Fruit fly (Drosophila melanogaster): Measurements from ENCODE around the gene Trmt61.
A peak's percentile ranks its signal among the peaks of the same experiment; 100 is the strongest.

The Trmt61 gene

DNA sequence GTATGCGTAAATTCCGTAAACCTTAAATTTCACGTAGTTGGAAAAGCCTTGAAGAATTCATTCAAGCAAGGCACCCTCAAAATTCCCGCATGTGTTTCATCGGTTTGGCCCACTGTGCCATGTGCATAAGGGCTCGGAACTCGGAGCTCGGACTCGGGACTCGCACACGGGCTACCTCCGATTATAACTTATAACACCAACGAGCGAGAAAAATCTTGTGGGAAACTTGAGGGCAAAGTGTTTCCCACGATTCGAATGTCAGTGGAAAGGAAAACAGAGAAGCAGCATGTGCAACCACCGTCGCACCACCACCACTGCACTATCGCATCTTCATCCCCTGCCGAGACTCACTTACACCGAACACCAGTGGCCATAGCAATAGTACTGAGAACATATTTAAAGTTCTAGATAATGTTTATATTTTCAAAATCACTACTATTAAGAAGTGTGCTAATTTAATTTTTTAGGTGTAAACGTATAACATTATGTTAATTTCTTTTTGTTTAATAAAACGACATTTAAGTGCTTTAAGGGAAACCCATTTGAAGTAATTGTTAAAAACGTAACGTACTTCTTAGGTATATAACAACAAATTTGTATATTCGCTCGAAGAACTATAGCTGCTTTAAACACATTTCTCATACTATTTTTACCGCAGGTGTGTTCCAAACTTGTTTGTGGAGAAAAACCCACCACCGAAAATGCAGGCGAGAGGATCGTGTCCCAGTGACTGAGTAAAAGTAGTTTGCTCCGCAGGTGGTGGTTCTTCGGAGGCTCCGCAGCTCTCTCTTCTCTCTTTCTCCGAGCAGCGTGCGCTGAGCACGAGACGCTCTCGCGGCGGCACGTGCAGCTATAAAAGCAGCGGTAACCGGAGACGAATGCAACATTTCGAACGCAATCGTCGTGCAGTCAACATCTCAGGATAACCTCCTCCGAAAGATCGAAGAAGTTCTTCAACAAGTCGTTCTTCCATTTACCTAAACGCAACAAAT, 22.8 kb upstream of the Trmt61 start (continued):
- peak; percentile 64 for TF ChIP-seq Mad (GFP tag; optimal IDR thresholded peaks at IDR 0.05)
- TF ChIP-seq pb (GFP tag; optimal IDR thresholded peaks at IDR 0.05): peak; percentile 37
- TF ChIP-seq CG13894 (tag; optimal IDR thresholded peaks at IDR 0.05): no peak
- no peak for TF ChIP-seq CG31224 (GFP tag; IDR thresholded peaks at IDR 0.05)
- peak; percentile 71 for TF ChIP-seq Side (GFP tag; optimal IDR thresholded peaks at IDR 0.05)
- TF ChIP-seq BEAF-32 (GFP tag; optimal IDR thresholded peaks at IDR 0.05): peak; percentile 2
- peak; percentile 83 for TF ChIP-seq Hsf (GFP tag; optimal IDR thresholded peaks at IDR 0.05)
- TF ChIP-seq pum (GFP tag; optimal IDR thresholded peaks at IDR 0.05): peak; percentile 67
- TF ChIP-seq CG7928 (GFP tag; optimal IDR thresholded peaks at IDR 0.05): no peak
- no peak for TF ChIP-seq CG6272 (GFP tag; IDR thresholded peaks at IDR 0.05)
- TF ChIP-seq MESR4 (GFP tag; optimal IDR thresholded peaks at IDR 0.05): no peak
- TF ChIP-seq caup (GFP tag; optimal IDR thresholded peaks at IDR 0.05; ENCODE audit: severe bottlenecking): peak; percentile 37
- TF ChIP-seq CG10462 (GFP tag; optimal IDR thresholded peaks at IDR 0.05): peak; percentile 84
- TF ChIP-seq pan (optimal IDR thresholded peaks at IDR 0.05): no peak
- peak in 1 of 2 experiments; percentile 29 for TF ChIP-seq pan (GFP tag; optimal IDR thresholded peaks at IDR 0.05 in 1 of 2, IDR thresholded peaks at IDR 0.05 in 1 of 2)
- TF ChIP-seq CG4854 (GFP tag; optimal IDR thresholded peaks at IDR 0.05): peak; percentile 65
- TF ChIP-seq ranshi (GFP tag; IDR thresholded peaks at IDR 0.05): peak; percentile 39; the same call in 1 of the 2 replicates
- no peak for TF ChIP-seq CG2889 (GFP tag; IDR thresholded peaks at IDR 0.05)
- peak; percentile 87 for TF ChIP-seq yki (optimal IDR thresholded peaks at IDR 0.05)
- peak; percentile 65; the same call in 1 of the 2 replicates for TF ChIP-seq E2f1 (GFP tag; IDR thresholded peaks at IDR 0.05)
- no peak; the same call in 1 of the 2 replicates for TF ChIP-seq CG10366 (GFP tag; IDR thresholded peaks at IDR 0.05)
- peak; percentile 47 for TF ChIP-seq trh (GFP tag; optimal IDR thresholded peaks at IDR 0.05)
- no peak; the same call in 1 of the 2 replicates for TF ChIP-seq Ada2b (GFP tag; IDR thresholded peaks at IDR 0.05)
- TF ChIP-seq MTF-1 (GFP tag; optimal IDR thresholded peaks at IDR 0.05; ENCODE audit: borderline replicate concordance): peak; percentile 67
- TF ChIP-seq Fer1 (GFP tag; optimal IDR thresholded peaks at IDR 0.05): peak; percentile 57
- peak; percentile 96 for TF ChIP-seq trem (tag; optimal IDR thresholded peaks at IDR 0.05)
- peak; percentile 17; the same call in 1 of the 4 replicates for TF ChIP-seq Gug (GFP tag; IDR thresholded peaks at IDR 0.05)
- TF ChIP-seq danr (GFP tag; IDR thresholded peaks at IDR 0.05): no peak
- no peak; the same call in 1 of the 2 replicates for TF ChIP-seq CG4730 (GFP tag; IDR thresholded peaks at IDR 0.05)
- peak; percentile 40 to 89 for TF ChIP-seq chif (GFP tag; optimal IDR thresholded peaks at IDR 0.05)
- TF ChIP-seq CG3281 (GFP tag; optimal IDR thresholded peaks at IDR 0.05): peak; percentile 11
- TF ChIP-seq CG17802 (tag; optimal IDR thresholded peaks at IDR 0.05): peak; percentile 64
- no peak for TF ChIP-seq hkb (optimal IDR thresholded peaks at IDR 0.05)
- no peak; the same call in 1 of the 2 replicates for TF ChIP-seq hkb (GFP tag; IDR thresholded peaks at IDR 0.05)
- TF ChIP-seq Oli (tag; optimal IDR thresholded peaks at IDR 0.05): peak; percentile 92
- peak; percentile 75 for TF ChIP-seq corto (GFP tag; optimal IDR thresholded peaks at IDR 0.05)
- peak; percentile 26 for TF ChIP-seq her (GFP tag; optimal IDR thresholded peaks at IDR 0.05)
- peak; percentile 70 for TF ChIP-seq Vsx1 (GFP tag; optimal IDR thresholded peaks at IDR 0.05)
- peak; percentile 99 for TF ChIP-seq pros (GFP tag; optimal IDR thresholded peaks at IDR 0.05)
- peak; percentile 23; the same call in 1 of the 2 replicates for TF ChIP-seq amos (GFP tag; IDR thresholded peaks at IDR 0.05; ENCODE audit: partially characterized antibody)
- peak; percentile 90 for TF ChIP-seq nom (GFP tag; optimal IDR thresholded peaks at IDR 0.05)
- TF ChIP-seq zen2 (GFP tag; IDR thresholded peaks at IDR 0.05; ENCODE audit: partially characterized antibody): 0 out of 3 replicates have a peak, but pooled peaks have one; percentile 9
- peak; percentile 59 for TF ChIP-seq CrebB (tag; optimal IDR thresholded peaks at IDR 0.05)
- no peak for TF ChIP-seq chinmo (GFP tag; IDR thresholded peaks at IDR 0.05; ENCODE audit: partially characterized antibody)
- TF ChIP-seq salm (tag; optimal IDR thresholded peaks at IDR 0.05): peak; percentile 81
- 0 out of 2 replicates have a peak, but pooled peaks have one; percentile 9 for TF ChIP-seq Bgb (GFP tag; IDR thresholded peaks at IDR 0.05; ENCODE audit: partially characterized antibody)
- peak; percentile 96 for TF ChIP-seq CG1529 (GFP tag; optimal IDR thresholded peaks at IDR 0.05)
- TF ChIP-seq gce (GFP tag; IDR thresholded peaks at IDR 0.05): no peak; the same call in 2 of the 3 replicates
